Fruit fly (Drosophila melanogaster) whole organism, embryonic: ENCODE measurements around the gene CG14961.

Experiments
- CG10267 ChIP-seq: fragments of 200-800 bp; sonication (Bioruptor generic); optimal IDR thresholded peaks from 2 replicates; lab custom pipeline; 2018; ENCODE audit warnings: missing biosample characterization, mild to moderate bottlenecking, missing genetic modification characterization, moderate library complexity
- CG10431 ChIP-seq: fragments of 200-800 bp; sonication (Bioruptor generic); optimal IDR thresholded peaks from 3 replicates; lab custom pipeline; 2018; ENCODE audit warnings: missing biosample characterization, mild to moderate bottlenecking, missing genetic modification characterization
- CG11085 ChIP-seq: fragments of 200-800 bp; sonication (Bioruptor generic); IDR thresholded peaks from 2 replicates; pipeline ENCODE4 v1.3.6; 2022; ENCODE audit warnings: missing biosample characterization, missing genetic modification characterization
- CG11723 ChIP-seq: fragments of 200-800 bp; sonication (Bioruptor generic); optimal IDR thresholded peaks from 2 replicates; lab custom pipeline; 2017; ENCODE audit warnings: missing biosample characterization, mild to moderate bottlenecking, missing genetic modification characterization
- CG12744 ChIP-seq: fragments of 200-800 bp; sonication (Bioruptor generic); optimal IDR thresholded peaks from 2 replicates; lab custom pipeline; 2016; ENCODE audit warnings: missing biosample characterization, missing genetic modification characterization
- CG12942 ChIP-seq: fragments of 200-800 bp; sonication (Bioruptor generic); optimal IDR thresholded peaks from 3 replicates; lab custom pipeline; 2016; ENCODE audit warnings: missing biosample characterization, missing genetic modification characterization
- CG14965 ChIP-seq: fragments of 200-800 bp; sonication (Bioruptor generic); optimal IDR thresholded peaks from 2 replicates; lab custom pipeline; 2016; ENCODE audit warnings: missing biosample characterization, missing genetic modification characterization, borderline replicate concordance
- CG15514 ChIP-seq: fragments of 200-800 bp; sonication (Bioruptor generic); optimal IDR thresholded peaks from 3 replicates; lab custom pipeline; 2017; ENCODE audit warnings: missing biosample characterization, missing genetic modification characterization, mild to moderate bottlenecking, moderate library complexity, missing genetic modification reagents
- CG17328 ChIP-seq: fragments of 200-800 bp; sonication (Bioruptor generic); IDR thresholded peaks from 2 replicates; pipeline ENCODE4 v1.3.6; 2022; ENCODE audit warnings: missing biosample characterization, missing genetic modification characterization
- CG18476 ChIP-seq: fragments of 200-800 bp; sonication (Bioruptor generic); optimal IDR thresholded peaks from 2 replicates; lab custom pipeline; 2016; ENCODE audit warnings: missing biosample characterization, mild to moderate bottlenecking, missing genetic modification characterization
- CG2678 ChIP-seq: fragments of 200-800 bp; sonication (Bioruptor generic); optimal IDR thresholded peaks from 3 replicates; lab custom pipeline; 2019; ENCODE audit warnings: missing biosample characterization, mild to moderate bottlenecking, missing genetic modification characterization, moderate library complexity
- CG2712 ChIP-seq: fragments of 200-800 bp; optimal IDR thresholded peaks from 3 replicates; lab custom pipeline; 2019; ENCODE audit warnings: missing biosample characterization, mild to moderate bottlenecking, missing genetic modification characterization, moderate library complexity
- CG33213 ChIP-seq: fragments of 200-800 bp; sonication (Bioruptor generic); optimal IDR thresholded peaks from 3 replicates; lab custom pipeline; 2016; ENCODE audit warnings: missing biosample characterization, missing genetic modification characterization
- CG34422 ChIP-seq: fragments of 200-800 bp; sonication (Bioruptor generic); IDR thresholded peaks from 3 replicates; pipeline ENCODE4 v1.3.6; 2022; ENCODE audit warnings: missing biosample characterization, missing genetic modification characterization
- CG4707 ChIP-seq: fragments of 200-800 bp; sonication (Bioruptor generic); optimal IDR thresholded peaks from 2 replicates; lab custom pipeline; 2018; ENCODE audit warnings: missing biosample characterization, mild to moderate bottlenecking, missing genetic modification characterization, moderate library complexity
- CG7839 ChIP-seq: fragments of 200-800 bp; sonication (Bioruptor generic); optimal IDR thresholded peaks from 3 replicates; lab custom pipeline; 2018; ENCODE audit warnings: missing biosample characterization, mild to moderate bottlenecking, missing genetic modification characterization, moderate library complexity
- CG7928 ChIP-seq: fragments of 200-800 bp; sonication (Bioruptor generic); optimal IDR thresholded peaks from 2 replicates; lab custom pipeline; 2017; ENCODE audit warnings: missing biosample characterization, mild to moderate bottlenecking, missing genetic modification characterization
- CG7963 ChIP-seq: fragments of 200-800 bp; sonication (Bioruptor generic); IDR thresholded peaks from 3 replicates; pipeline ENCODE4 v1.3.6; 2022; ENCODE audit warnings: missing biosample characterization, missing genetic modification characterization; ENCODE audit not compliant: partially characterized antibody
- CG8089 ChIP-seq: fragments of 200-800 bp; sonication (Bioruptor generic); optimal IDR thresholded peaks from 3 replicates; lab custom pipeline; 2016; ENCODE audit warnings: missing biosample characterization, missing genetic modification characterization
- CG8388 ChIP-seq: fragments of 200-800 bp; sonication (Bioruptor generic); optimal IDR thresholded peaks from 2 replicates; lab custom pipeline; 2019; ENCODE audit warnings: missing biosample characterization, mild to moderate bottlenecking, missing genetic modification characterization, moderate library complexity
- CG9797 ChIP-seq: fragments of 200-800 bp; sonication (Bioruptor generic); optimal IDR thresholded peaks from 3 replicates; lab custom pipeline; 2018; ENCODE audit warnings: missing biosample characterization, mild to moderate bottlenecking, missing genetic modification characterization
- CHES-1-like ChIP-seq: fragments of 200-800 bp; sonication (Bioruptor generic); optimal IDR thresholded peaks from 2 replicates; lab custom pipeline; 2016; ENCODE audit warnings: missing biosample characterization, missing genetic modification characterization
- Deaf1 ChIP-seq: fragments of 200-800 bp; optimal IDR thresholded peaks from 3 replicates; lab custom pipeline; 2019; ENCODE audit warnings: missing biosample characterization, mild to moderate bottlenecking, missing genetic modification characterization, moderate library complexity
- Dp ChIP-seq: fragments of 200-800 bp; sonication (Bioruptor generic); optimal IDR thresholded peaks from 2 replicates; lab custom pipeline; 2018; ENCODE audit warnings: missing biosample characterization, mild to moderate bottlenecking, missing genetic modification characterization, moderate library complexity
- HmgD ChIP-seq: fragments of 200-800 bp; sonication (Bioruptor generic); optimal IDR thresholded peaks from 3 replicates; lab custom pipeline; 2016; ENCODE audit warnings: missing biosample characterization, missing genetic modification characterization
- Max ChIP-seq: fragments of 200-800 bp; sonication (Bioruptor generic); optimal IDR thresholded peaks from 2 replicates; lab custom pipeline; 2016; ENCODE audit warnings: missing biosample characterization, mild to moderate bottlenecking, missing genetic modification characterization
- Mes4 ChIP-seq: fragments of 200-800 bp; sonication (Bioruptor generic); optimal IDR thresholded peaks from 2 replicates; lab custom pipeline; 2016; ENCODE audit warnings: missing biosample characterization, missing genetic modification characterization
- Nf-YC ChIP-seq: fragments of 200-800 bp; optimal IDR thresholded peaks from 3 replicates; lab custom pipeline; 2019; ENCODE audit warnings: missing biosample characterization, mild to moderate bottlenecking, missing genetic modification characterization, moderate library complexity
- Optix ChIP-seq: fragments of 200-800 bp; sonication (Bioruptor generic); IDR thresholded peaks from 3 replicates; pipeline ENCODE4 v1.3.6; 2022; ENCODE audit warnings: missing biosample characterization, missing genetic modification characterization
- Pdp1 ChIP-seq, 2 experiments: fragments of 200-800 bp; sonication (Bioruptor generic); optimal IDR thresholded peaks; 3 replicates each; lab custom pipeline; 2016; ENCODE audit warnings: missing biosample characterization in 2 of 2, missing genetic modification characterization in 2 of 2, mild to moderate bottlenecking in 1 of 2, moderate library complexity in 1 of 2
- Ravus ChIP-seq: fragments of 200-800 bp; sonication (Bioruptor generic); IDR thresholded peaks from 2 replicates; pipeline ENCODE4 v1.3.6; 2022; ENCODE audit warnings: missing biosample characterization, missing genetic modification characterization
- Rx ChIP-seq: fragments of 200-800 bp; sonication (Bioruptor generic); IDR thresholded peaks from 2 replicates; pipeline ENCODE4 v1.3.6; 2022; ENCODE audit warnings: missing biosample characterization, missing genetic modification characterization
- Side ChIP-seq: fragments of 200-800 bp; sonication (Bioruptor generic); optimal IDR thresholded peaks from 2 replicates; lab custom pipeline; 2016; ENCODE audit warnings: missing biosample characterization, missing genetic modification characterization
- Stat92E ChIP-seq, 3 experiments: fragments of >200 bp in 2 of 3; fragments of 200-800 bp in 1 of 3; sonication (Bioruptor generic) in 1 of 3; optimal IDR thresholded peaks; 2 replicates each; lab custom pipeline; 2017 to 2019; ENCODE audit warnings: missing biosample characterization in 3 of 3, missing genetic modification characterization in 3 of 3, mild to moderate bottlenecking in 1 of 3, moderate library complexity in 1 of 3
- Trl ChIP-seq, 3 experiments: fragments of >200 bp in 2 of 3; fragments of 200-800 bp in 1 of 3; sonication (Bioruptor generic) in 1 of 3; optimal IDR thresholded peaks; 2 replicates in 1 of 3; 3 replicates in 2 of 3; lab custom pipeline; 2016 to 2017; ENCODE audit warnings: missing biosample characterization in 1 of 3, missing genetic modification characterization in 1 of 3
- chinmo ChIP-seq: fragments of 200-800 bp; sonication (Bioruptor generic); IDR thresholded peaks from 4 replicates; pipeline ENCODE4 v1.3.6; 2022; ENCODE audit warnings: missing biosample characterization, missing genetic modification characterization; ENCODE audit not compliant: partially characterized antibody
- chn ChIP-seq: fragments of 200-800 bp; sonication (Bioruptor generic); optimal IDR thresholded peaks from 2 replicates; lab custom pipeline; 2016; ENCODE audit warnings: missing biosample characterization, missing genetic modification characterization
- gce ChIP-seq: fragments of 200-800 bp; sonication (Bioruptor generic); IDR thresholded peaks from 3 replicates; pipeline ENCODE4 v1.3.6; 2022; ENCODE audit warnings: missing biosample characterization, missing genetic modification characterization
- gcm ChIP-seq: fragments of 200-800 bp; sonication (Bioruptor generic); optimal IDR thresholded peaks from 2 replicates; lab custom pipeline; 2019; ENCODE audit warnings: missing biosample characterization, mild to moderate bottlenecking, missing genetic modification characterization, moderate library complexity
- gfzf ChIP-seq: fragments of 200-800 bp; sonication (Bioruptor generic); optimal IDR thresholded peaks from 2 replicates; lab custom pipeline; 2016; ENCODE audit warnings: missing biosample characterization, mild to moderate bottlenecking, missing genetic modification characterization, moderate library complexity
- h ChIP-seq: fragments of >200 bp; optimal IDR thresholded peaks from 2 replicates; lab custom pipeline; 2017
- jigr1 ChIP-seq: fragments of 200-800 bp; sonication (Bioruptor generic); IDR thresholded peaks from 3 replicates; pipeline ENCODE4 v1.3.6; 2022; ENCODE audit warnings: missing biosample characterization, missing genetic modification characterization
- lmd ChIP-seq: fragments of 200-800 bp; sonication (Bioruptor generic); IDR thresholded peaks from 2 replicates; pipeline ENCODE4 v1.3.6; 2022; ENCODE audit warnings: missing biosample characterization, missing genetic modification characterization
- phol ChIP-seq: fragments of 200-800 bp; sonication (Bioruptor generic); optimal IDR thresholded peaks from 3 replicates; lab custom pipeline; 2018; ENCODE audit warnings: missing biosample characterization, mild to moderate bottlenecking, missing genetic modification characterization, moderate library complexity
- pita ChIP-seq: fragments of 200-800 bp; sonication (Bioruptor generic); optimal IDR thresholded peaks from 2 replicates; lab custom pipeline; 2017; ENCODE audit warnings: missing biosample characterization, mild to moderate bottlenecking, missing genetic modification characterization
- pnt ChIP-seq: fragments of 200-800 bp; sonication (Bioruptor generic); optimal IDR thresholded peaks from 3 replicates; lab custom pipeline; 2016; ENCODE audit warnings: missing biosample characterization, missing genetic modification characterization
- schlank ChIP-seq: fragments of 200-800 bp; sonication (Bioruptor generic); optimal IDR thresholded peaks from 2 replicates; lab custom pipeline; 2018; ENCODE audit warnings: missing biosample characterization, mild to moderate bottlenecking, missing genetic modification characterization
- sim ChIP-seq: fragments of 200-800 bp; sonication (Bioruptor generic); IDR thresholded peaks from 2 replicates; pipeline ENCODE4 v1.3.6; 2022; ENCODE audit warnings: missing biosample characterization, missing genetic modification characterization
- trem ChIP-seq: fragments of 200-800 bp; optimal IDR thresholded peaks from 3 replicates; lab custom pipeline; 2019; ENCODE audit warnings: missing biosample characterization, mild to moderate bottlenecking, missing genetic modification characterization, moderate library complexity
- wek ChIP-seq: fragments of 200-800 bp; sonication (Bioruptor generic); optimal IDR thresholded peaks from 3 replicates; lab custom pipeline; 2018; ENCODE audit warnings: missing biosample characterization, mild to moderate bottlenecking, missing genetic modification characterization, moderate library complexity

CG14961 gene

DNA sequence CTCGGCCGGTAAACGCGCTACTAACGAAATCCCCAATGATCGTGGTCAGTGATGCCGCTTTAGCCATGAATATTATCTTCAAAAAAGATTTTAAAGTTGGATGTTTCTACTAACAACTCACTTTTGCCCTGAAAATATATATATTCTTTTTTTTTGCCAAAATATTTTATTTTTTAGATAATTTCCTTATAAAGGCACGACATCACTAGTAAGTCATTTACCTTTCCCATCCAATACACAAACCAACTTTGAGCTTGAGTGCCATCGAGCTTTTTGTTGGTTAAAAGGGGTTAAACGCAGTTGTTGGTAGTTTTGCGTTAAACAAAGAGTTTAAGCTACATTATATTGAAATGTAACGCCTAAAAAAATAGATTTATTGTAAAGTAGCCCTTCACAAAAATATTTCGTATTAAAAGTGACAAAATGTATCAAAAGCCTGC, 26.8 kb upstream of the CG14961 start, which contains the start of gene CG14968:
CG14968 (minus strand) TSS at position 26 of the 440 bp plus-strand sequence.
- TF ChIP-seq Side (peak; percentile 63), lmd (GFP tag; lab: Robert Waterston, UW) (peak; percentile 96), Trl (optimal IDR thresholded peaks at IDR 0.05; lab: Kevin White, UChicago) (no peak), Trl (GFP tag; optimal IDR thresholded peaks at IDR 0.05; lab: Kevin White, UChicago) (peak; percentile 65), gcm (GFP tag; lab: Kevin White, UChicago) (peak; percentile 79), CG7928 (GFP tag; lab: Kevin White, UChicago) (peak; percentile 70), CG7963 (GFP tag; lab: Robert Waterston, UW) (no peak), CG12744 (GFP tag; lab: Kevin White, UChicago) (peak; percentile 62), Nf-YC (peak; percentile 69), Dp (no peak), pnt (GFP tag; lab: Kevin White, UChicago) (peak; percentile 19), gce (GFP tag; lab: Robert Waterston, UW) (peak; percentile 92), CG12942 (GFP tag; lab: Kevin White, UChicago) (peak; percentile 92), CG34422 (GFP tag; lab: Robert Waterston, UW) (peak; percentile 97), Stat92E (GFP tag; optimal IDR thresholded peaks at IDR 0.05; lab: Kevin White, UChicago) (no peak), Deaf1 (tag; lab: Kevin White, UChicago) (peak; percentile 74), Optix (GFP tag; lab: Robert Waterston, UW) (peak; percentile 85), CHES-1-like (peak; percentile 41), Rx (GFP tag; lab: Robert Waterston, UW) (peak; percentile 90), Mes4 (GFP tag; lab: Kevin White, UChicago) (no peak), CG4707 (GFP tag; lab: Kevin White, UChicago) (peak; percentile 74), wek (GFP tag; lab: Kevin White, UChicago) (no peak), sim (GFP tag; lab: Robert Waterston, UW) (peak; percentile 77; the same call in 1 of the 2 replicates), chinmo (no peak), h (lab: Kevin White, UChicago) (no peak), jigr1 (GFP tag; lab: Robert Waterston, UW) (peak; percentile 85), trem (tag; lab: Kevin White, UChicago) (peak; percentile 50), CG17328 (peak; percentile 96), pita (GFP tag; lab: Kevin White, UChicago) (peak; percentile 26), Pdp1 (GFP tag; optimal IDR thresholded peaks at IDR 0.05; lab: Kevin White, UChicago) (peak; percentile 66 to 74), Max (GFP tag; lab: Kevin White, UChicago) (peak; percentile 92), CG15514 (peak; percentile 93), gfzf (GFP tag; lab: Kevin White, UChicago) (peak; percentile 33), CG7839 (peak; percentile 95), phol (tag; lab: Kevin White, UChicago) (peak; percentile 93), CG2712 (peak; percentile 87), CG18476 (GFP tag; lab: Kevin White, UChicago) (peak; percentile 90), HmgD (GFP tag; lab: Kevin White, UChicago) (no peak), Ravus (peak; percentile 86), CG11723 (GFP tag; lab: Kevin White, UChicago) (peak; percentile 86), schlank (tag; lab: Kevin White, UChicago) (peak; percentile 70), CG9797 (no peak), CG11085 (GFP tag; lab: Robert Waterston, UW) (peak; percentile 90), CG8089 (GFP tag; lab: Kevin White, UChicago) (peak; percentile 65), CG2678 (tag; lab: Kevin White, UChicago) (peak; percentile 97), chn (peak; percentile 83), CG8388 (GFP tag; lab: Kevin White, UChicago) (peak; percentile 85), CG10267 (peak; percentile 84), CG10431 (peak; percentile 54), CG14965 (GFP tag; lab: Kevin White, UChicago) (no peak), CG33213 (GFP tag; lab: Kevin White, UChicago) (peak; percentile 69)
